Fruit fly (Drosophila melanogaster) whole organism, larva: ENCODE measurements around the gene CG15818.

Experiments used
- noc ChIP-seq: fragments of 200-800 bp; sonication (Bioruptor generic); optimal IDR thresholded peaks from 3 replicates; lab custom pipeline; 2019; ENCODE audit warnings: missing biosample characterization, mild to moderate bottlenecking, missing genetic modification characterization, moderate library complexity

The CG15818 gene

dm6 chr2L:7450966-7451365, 40.3 kb downstream of the CG15818 start, which contains the start of gene santa-maria:
TSS of gene santa-maria (minus strand) at chr2L:7451244.
- no peak for TF ChIP-seq noc (tag; lab: Kevin White, UChicago)

- no peak for TF ChIP-seq noc (tag; lab: Kevin White, UChicago)
Observed at dm6 chr2L:7452093-7452492, 41.4 kb downstream of the CG15818 start.

- TF ChIP-seq noc (tag; lab: Kevin White, UChicago) = no peak
Observed at dm6 chr2L:7454112-7454511, 43.4 kb downstream of the CG15818 start, which contains the start of gene Gr28a. TSS of gene Gr28a (minus strand) at chr2L:7454212.
